Fruit fly (Drosophila melanogaster): ENCODE data around the gene CG9953.

CG9953 gene

dm6 chr3L:6955254-6956229, 13.9 kb upstream of the CG9953 start, which contains the start of the genes CG10077 and CG9948 (continued):
- no peak for TF ChIP-seq oc (tag; optimal IDR thresholded peaks at IDR 0.05)
- peak; percentile 73 for TF ChIP-seq CG4404 (GFP tag; IDR thresholded peaks at IDR 0.05)
- no peak for TF ChIP-seq NK7.1 (GFP tag; optimal IDR thresholded peaks at IDR 0.05)
- peak; percentile 93 for TF ChIP-seq unpg (GFP tag; optimal IDR thresholded peaks at IDR 0.05)
- TF ChIP-seq E2f2 (GFP tag; IDR thresholded peaks at IDR 0.05), result peak; percentile 72
- peak; percentile 59 for TF ChIP-seq CG18011 (GFP tag; optimal IDR thresholded peaks at IDR 0.05)
- peak; percentile 87 for TF ChIP-seq Ssrp (tag; optimal IDR thresholded peaks at IDR 0.05)
- TF ChIP-seq sob (GFP tag; IDR thresholded peaks at IDR 0.05), result peak; percentile 90
- TF ChIP-seq phol (tag; optimal IDR thresholded peaks at IDR 0.05), result peak; percentile 94
- peak; percentile 90 for TF ChIP-seq CG17829 (tag; optimal IDR thresholded peaks at IDR 0.05)
- TF ChIP-seq Fer3 (tag; optimal IDR thresholded peaks at IDR 0.05), result peak; percentile 92
- no peak for TF ChIP-seq CG15073 (GFP tag; optimal IDR thresholded peaks at IDR 0.05)
- peak; percentile 83 for TF ChIP-seq Max (GFP tag; optimal IDR thresholded peaks at IDR 0.05)
- peak; percentile 84 for TF ChIP-seq CG7556 (GFP tag; optimal IDR thresholded peaks at IDR 0.05)
- TF ChIP-seq Asciz (GFP tag; optimal IDR thresholded peaks at IDR 0.05), result no peak
- TF ChIP-seq trem (tag; optimal IDR thresholded peaks at IDR 0.05), result peak; percentile 92
- TF ChIP-seq BtbVII (GFP tag; optimal IDR thresholded peaks at IDR 0.05), result peak; percentile 75
- TF ChIP-seq CG12744 (GFP tag; optimal IDR thresholded peaks at IDR 0.05), result no peak
- peak; percentile 95 for TF ChIP-seq CG32532 (GFP tag; IDR thresholded peaks at IDR 0.05)
- peak; percentile 79; the same call in 1 of the 4 replicates for TF ChIP-seq chinmo (GFP tag; IDR thresholded peaks at IDR 0.05; ENCODE audit: partially characterized antibody)
- TF ChIP-seq z (GFP tag; IDR thresholded peaks at IDR 0.05), result no peak
- TF ChIP-seq row (GFP tag; IDR thresholded peaks at IDR 0.05), result peak; percentile 99
- no peak for TF ChIP-seq cg (GFP tag; optimal IDR thresholded peaks at IDR 0.05)
- no peak for TF ChIP-seq CG9876 (GFP tag; optimal IDR thresholded peaks at IDR 0.05)
- TF ChIP-seq HmgD (GFP tag; optimal IDR thresholded peaks at IDR 0.05), result no peak
- peak; percentile 19 for TF ChIP-seq slp2 (GFP tag; optimal IDR thresholded peaks at IDR 0.05)
- peak; percentile 80 for TF ChIP-seq Bgb (GFP tag; IDR thresholded peaks at IDR 0.05; ENCODE audit: partially characterized antibody)
- TF ChIP-seq esg (GFP tag; conservative IDR thresholded peaks at IDR 0.05), result peak; percentile 91
- peak; percentile 75; the same call in 1 of the 2 replicates for TF ChIP-seq sim (GFP tag; IDR thresholded peaks at IDR 0.05)
- TF ChIP-seq tio (GFP tag; optimal IDR thresholded peaks at IDR 0.05), result no peak
- TF ChIP-seq onecut (GFP tag; IDR thresholded peaks at IDR 0.05), result peak; percentile 96
- peak; percentile 87 for TF ChIP-seq CG13296 (GFP tag; optimal IDR thresholded peaks at IDR 0.05)
- peak; percentile 62 for TF ChIP-seq rib (GFP tag; IDR thresholded peaks at IDR 0.05)
- peak; percentile 47 for TF ChIP-seq Jarid2 (GFP tag; optimal IDR thresholded peaks at IDR 0.05)
- TF ChIP-seq grn (GFP tag; optimal IDR thresholded peaks at IDR 0.05), result no peak
- TF ChIP-seq MTF-1 (GFP tag; optimal IDR thresholded peaks at IDR 0.05; ENCODE audit: borderline replicate concordance), result peak; percentile 78
- peak; percentile 75 for TF ChIP-seq CG6254 (GFP tag; optimal IDR thresholded peaks at IDR 0.05)
- peak; percentile 65 for TF ChIP-seq CG16863 (GFP tag; optimal IDR thresholded peaks at IDR 0.05)
- TF ChIP-seq CG12104 (GFP tag; optimal IDR thresholded peaks at IDR 0.05), result peak; percentile 69
- TF ChIP-seq knrl (GFP tag; IDR thresholded peaks at IDR 0.05; ENCODE audit: partially characterized antibody), result peak; percentile 75; the same call in 2 of the 3 replicates
- TF ChIP-seq CG1602 (GFP tag; optimal IDR thresholded peaks at IDR 0.05), result peak; percentile 90
- peak; percentile 64 for TF ChIP-seq Atf-2 (GFP tag; optimal IDR thresholded peaks at IDR 0.05)
- TF ChIP-seq ato (GFP tag; IDR thresholded peaks at IDR 0.05; ENCODE audit: partially characterized antibody), result peak; percentile 76
- TF ChIP-seq ken (GFP tag; IDR thresholded peaks at IDR 0.05), result peak; percentile 86
- TF ChIP-seq hb (GFP tag; IDR thresholded peaks at IDR 0.05; ENCODE audit: partially characterized antibody), result peak; percentile 78; the same call in 2 of the 3 replicates
- peak; percentile 72 for TF ChIP-seq ssp (GFP tag; IDR thresholded peaks at IDR 0.05)
- peak; percentile 66 for TF ChIP-seq vfl (GFP tag; optimal IDR thresholded peaks at IDR 0.05)
- peak; percentile 88 for TF ChIP-seq H15 (GFP tag; IDR thresholded peaks at IDR 0.05)

Data from whole organism, embryonic.